Fruit fly (Drosophila melanogaster) whole organism, embryonic: Measurements from ENCODE around the gene Nab2.

Experiments
- Awh ChIP-seq: fragments of 200-800 bp; sonication (Bioruptor generic); IDR thresholded peaks from 2 replicates; pipeline ENCODE4, ENCODE4 v1.3.6; 2022; ENCODE audit warnings: missing biosample characterization, missing genetic modification characterization
- CG12071 ChIP-seq: fragments of 200-800 bp; sonication (Bioruptor generic); optimal IDR thresholded peaks from 3 replicates; lab custom pipeline; 2018; ENCODE audit warnings: missing biosample characterization, mild to moderate bottlenecking, missing genetic modification characterization
- CG12155 ChIP-seq: fragments of 200-800 bp; sonication (Bioruptor generic); optimal IDR thresholded peaks from 3 replicates; lab custom pipeline; 2016; ENCODE audit warnings: missing biosample characterization, missing genetic modification characterization
- CG13424 ChIP-seq: fragments of 200-800 bp; sonication (Bioruptor generic); optimal IDR thresholded peaks from 2 replicates; lab custom pipeline; 2019; ENCODE audit warnings: missing biosample characterization, mild to moderate bottlenecking, missing genetic modification characterization, moderate library complexity
- CG1529 ChIP-seq: fragments of 200-800 bp; sonication (Bioruptor generic); optimal IDR thresholded peaks from 3 replicates; lab custom pipeline; 2018; ENCODE audit warnings: missing biosample characterization, missing genetic modification characterization
- CG15601 ChIP-seq: fragments of 200-800 bp; sonication (Bioruptor generic); optimal IDR thresholded peaks from 3 replicates; lab custom pipeline; 2019; ENCODE audit warnings: missing biosample characterization, mild to moderate bottlenecking, missing genetic modification characterization, moderate library complexity
- CG17361 ChIP-seq: fragments of 200-800 bp; sonication (Bioruptor generic); IDR thresholded peaks from 3 replicates; pipeline ENCODE4 v1.3.6; 2022; ENCODE audit warnings: missing biosample characterization, missing genetic modification characterization
- CG17802 ChIP-seq: fragments of 200-800 bp; sonication (Bioruptor generic); optimal IDR thresholded peaks from 2 replicates; lab custom pipeline; 2018; ENCODE audit warnings: missing biosample characterization, mild to moderate bottlenecking, missing genetic modification characterization, moderate library complexity
- CG18599 ChIP-seq: fragments of 200-800 bp; sonication (Bioruptor generic); optimal IDR thresholded peaks from 3 replicates; lab custom pipeline; 2017; ENCODE audit warnings: missing biosample characterization, missing genetic modification characterization, mild to moderate bottlenecking, moderate library complexity, missing genetic modification reagents
- CG2129 ChIP-seq: fragments of 200-800 bp; sonication (Bioruptor generic); IDR thresholded peaks from 2 replicates; pipeline ENCODE4 v1.3.6; 2022; ENCODE audit warnings: missing biosample characterization, missing genetic modification characterization; ENCODE audit not compliant: partially characterized antibody
- CG2875 ChIP-seq: fragments of 200-800 bp; sonication (Bioruptor generic); optimal IDR thresholded peaks from 2 replicates; lab custom pipeline; 2017; ENCODE audit warnings: missing biosample characterization, mild to moderate bottlenecking, missing genetic modification characterization, missing genetic modification reagents
- CG31388 ChIP-seq: fragments of 200-800 bp; sonication (Bioruptor generic); optimal IDR thresholded peaks from 2 replicates; lab custom pipeline; 2016; ENCODE audit warnings: missing biosample characterization, missing genetic modification characterization
- CG3163 ChIP-seq: fragments of 200-800 bp; sonication (Bioruptor generic); optimal IDR thresholded peaks from 3 replicates; lab custom pipeline; 2016; ENCODE audit warnings: missing biosample characterization, missing genetic modification characterization
- CG32767 ChIP-seq: fragments of 200-800 bp; sonication (Bioruptor generic); IDR thresholded peaks from 2 replicates; pipeline ENCODE4 v1.3.6; 2022; ENCODE audit warnings: missing biosample characterization, missing genetic modification characterization
- CG4424 ChIP-seq: fragments of 200-800 bp; sonication (Bioruptor generic); optimal IDR thresholded peaks from 3 replicates; lab custom pipeline; 2016; ENCODE audit warnings: missing biosample characterization, missing genetic modification characterization
- CG5245 ChIP-seq: fragments of 200-800 bp; sonication (Bioruptor generic); optimal IDR thresholded peaks from 3 replicates; lab custom pipeline; 2016; ENCODE audit warnings: missing biosample characterization, missing genetic modification characterization
- CG6683 ChIP-seq: fragments of 200-800 bp; sonication (Bioruptor generic); optimal IDR thresholded peaks from 2 replicates; lab custom pipeline; 2017; ENCODE audit warnings: missing biosample characterization, mild to moderate bottlenecking, missing genetic modification characterization, missing genetic modification reagents
- CG6765 ChIP-seq: fragments of 200-800 bp; sonication (Bioruptor generic); optimal IDR thresholded peaks from 3 replicates; lab custom pipeline; 2017; ENCODE audit warnings: missing biosample characterization, mild to moderate bottlenecking, missing genetic modification characterization
- CG7928 ChIP-seq: fragments of 200-800 bp; sonication (Bioruptor generic); optimal IDR thresholded peaks from 2 replicates; lab custom pipeline; 2017; ENCODE audit warnings: missing biosample characterization, mild to moderate bottlenecking, missing genetic modification characterization
- CG8388 ChIP-seq: fragments of 200-800 bp; sonication (Bioruptor generic); optimal IDR thresholded peaks from 2 replicates; lab custom pipeline; 2019; ENCODE audit warnings: missing biosample characterization, mild to moderate bottlenecking, missing genetic modification characterization, moderate library complexity
- CG8478 ChIP-seq: fragments of >200 bp; optimal IDR thresholded peaks from 2 replicates; lab custom pipeline; 2018
- CrebB ChIP-seq: fragments of 200-800 bp; sonication (Bioruptor generic); optimal IDR thresholded peaks from 3 replicates; lab custom pipeline; 2018; ENCODE audit warnings: missing biosample characterization, mild to moderate bottlenecking, missing genetic modification characterization
- Dfd ChIP-seq, 2 experiments: fragments of >200 bp; optimal IDR thresholded peaks; 2 replicates each; lab custom pipeline; 2017; ENCODE audit warnings: missing biosample characterization in 2 of 2, missing genetic modification characterization in 2 of 2
- Dip3 ChIP-seq: fragments of 200-800 bp; sonication (Bioruptor generic); optimal IDR thresholded peaks from 3 replicates; lab custom pipeline; 2016; ENCODE audit warnings: missing biosample characterization, missing genetic modification characterization
- Dll ChIP-seq: fragments of 200-800 bp; sonication (Bioruptor generic); IDR thresholded peaks from 4 replicates; pipeline ENCODE4 v1.3.6; 2022; ENCODE audit warnings: missing biosample characterization, missing genetic modification characterization; ENCODE audit not compliant: partially characterized antibody
- Gsc ChIP-seq: fragments of 200-800 bp; sonication (Bioruptor generic); IDR thresholded peaks from 2 replicates; pipeline ENCODE4 v1.3.6; 2022; ENCODE audit warnings: missing biosample characterization, missing genetic modification characterization
- HHEX ChIP-seq: fragments of 200-800 bp; sonication (Bioruptor generic); optimal IDR thresholded peaks from 3 replicates; lab custom pipeline; 2017; ENCODE audit warnings: missing biosample characterization, mild to moderate bottlenecking, missing genetic modification characterization, missing genetic modification reagents
- HLHmδ ChIP-seq: fragments of 200-800 bp; sonication (Bioruptor generic); optimal IDR thresholded peaks from 2 replicates; lab custom pipeline; 2018; ENCODE audit warnings: missing biosample characterization, mild to moderate bottlenecking, missing genetic modification characterization, moderate library complexity
- Hey ChIP-seq: fragments of 200-800 bp; sonication (Bioruptor generic); optimal IDR thresholded peaks from 3 replicates; lab custom pipeline; 2018; ENCODE audit warnings: missing biosample characterization, mild to moderate bottlenecking, missing genetic modification characterization
- NC2β ChIP-seq: fragments of 200-800 bp; sonication (Bioruptor generic); optimal IDR thresholded peaks from 2 replicates; lab custom pipeline; 2016; ENCODE audit warnings: missing biosample characterization, missing genetic modification characterization
- Usf ChIP-seq: fragments of 200-800 bp; sonication (Bioruptor generic); optimal IDR thresholded peaks from 2 replicates; lab custom pipeline; 2017; ENCODE audit warnings: missing genotype, missing biosample characterization, missing genetic modification characterization
- br ChIP-seq: fragments of >200 bp; optimal IDR thresholded peaks from 2 replicates; lab custom pipeline; 2017
- cg ChIP-seq: fragments of 200-800 bp; sonication (Bioruptor generic); optimal IDR thresholded peaks from 3 replicates; lab custom pipeline; 2019; ENCODE audit warnings: missing biosample characterization, mild to moderate bottlenecking, missing genetic modification characterization, moderate library complexity
- croc ChIP-seq: fragments of 200-800 bp; sonication (Bioruptor generic); conservative IDR thresholded peaks from 3 replicates; pipeline ENCODE4 v1.3.6; 2022; ENCODE audit warnings: missing biosample characterization, missing genetic modification characterization
- dati ChIP-seq: fragments of 200-800 bp; sonication (Bioruptor generic); IDR thresholded peaks from 2 replicates; pipeline ENCODE4 v1.3.6; 2022; ENCODE audit warnings: missing biosample characterization, missing genetic modification characterization
- dmrt11E ChIP-seq: fragments of 200-800 bp; sonication (Bioruptor generic); optimal IDR thresholded peaks from 3 replicates; lab custom pipeline; 2018; ENCODE audit warnings: missing biosample characterization, mild to moderate bottlenecking, missing genetic modification characterization, moderate library complexity
- gem ChIP-seq: fragments of 200-800 bp; sonication (Bioruptor generic); optimal IDR thresholded peaks from 2 replicates; lab custom pipeline; 2019; ENCODE audit warnings: missing biosample characterization, mild to moderate bottlenecking, missing genetic modification characterization, moderate library complexity
- ham ChIP-seq: fragments of 200-800 bp; sonication (Bioruptor generic); IDR thresholded peaks from 2 replicates; pipeline ENCODE4 v1.3.6; 2022; ENCODE audit warnings: missing biosample characterization, missing genetic modification characterization
- her ChIP-seq: fragments of 200-800 bp; sonication (Bioruptor generic); optimal IDR thresholded peaks from 2 replicates; lab custom pipeline; 2016; ENCODE audit warnings: missing biosample characterization, missing genetic modification characterization
- p53 ChIP-seq: fragments of 200-800 bp; sonication (Bioruptor generic); optimal IDR thresholded peaks from 2 replicates; lab custom pipeline; 2016; ENCODE audit warnings: missing biosample characterization, missing genetic modification characterization
- rib ChIP-seq: fragments of 200-800 bp; sonication (Bioruptor generic); IDR thresholded peaks from 2 replicates; pipeline ENCODE4 v1.3.6; 2022; ENCODE audit warnings: missing biosample characterization, missing genetic modification characterization
- ro ChIP-seq: fragments of 200-800 bp; sonication (Bioruptor generic); IDR thresholded peaks from 2 replicates; pipeline ENCODE4 v1.3.6; 2022; ENCODE audit warnings: missing biosample characterization, missing genetic modification characterization
- row ChIP-seq: fragments of 200-800 bp; sonication (Bioruptor generic); IDR thresholded peaks from 3 replicates; pipeline ENCODE4 v1.3.6; 2022; ENCODE audit warnings: missing biosample characterization, missing genetic modification characterization
- salm ChIP-seq: fragments of 200-800 bp; sonication (Bioruptor generic); optimal IDR thresholded peaks from 2 replicates; lab custom pipeline; 2018; ENCODE audit warnings: missing biosample characterization, mild to moderate bottlenecking, missing genetic modification characterization
- schlank ChIP-seq: fragments of 200-800 bp; sonication (Bioruptor generic); optimal IDR thresholded peaks from 2 replicates; lab custom pipeline; 2018; ENCODE audit warnings: missing biosample characterization, mild to moderate bottlenecking, missing genetic modification characterization
- sd ChIP-seq: fragments of 200-800 bp; sonication (Bioruptor generic); optimal IDR thresholded peaks from 3 replicates; lab custom pipeline; 2018; ENCODE audit warnings: missing biosample characterization, mild to moderate bottlenecking, missing genetic modification characterization, moderate library complexity
- sima ChIP-seq: fragments of 200-800 bp; sonication (Bioruptor generic); optimal IDR thresholded peaks from 2 replicates; lab custom pipeline; 2016; ENCODE audit warnings: missing biosample characterization, missing genetic modification characterization
- slp2 ChIP-seq: fragments of 200-800 bp; sonication (Bioruptor generic); optimal IDR thresholded peaks from 2 replicates; lab custom pipeline; 2016; ENCODE audit warnings: missing biosample characterization, missing genetic modification characterization
- sr ChIP-seq: fragments of 200-800 bp; sonication (Bioruptor generic); IDR thresholded peaks from 3 replicates; pipeline ENCODE4 v1.3.6; 2022; ENCODE audit warnings: missing biosample characterization, missing genetic modification characterization
- twi ChIP-seq: fragments of 200-800 bp; optimal IDR thresholded peaks from 2 replicates; lab custom pipeline; 2019; ENCODE audit warnings: missing biosample characterization, mild to moderate bottlenecking, missing genetic modification characterization, moderate library complexity
- yki ChIP-seq: fragments of >200 bp; optimal IDR thresholded peaks from 3 replicates; lab custom pipeline; 2018

Nab2 gene

DNA sequence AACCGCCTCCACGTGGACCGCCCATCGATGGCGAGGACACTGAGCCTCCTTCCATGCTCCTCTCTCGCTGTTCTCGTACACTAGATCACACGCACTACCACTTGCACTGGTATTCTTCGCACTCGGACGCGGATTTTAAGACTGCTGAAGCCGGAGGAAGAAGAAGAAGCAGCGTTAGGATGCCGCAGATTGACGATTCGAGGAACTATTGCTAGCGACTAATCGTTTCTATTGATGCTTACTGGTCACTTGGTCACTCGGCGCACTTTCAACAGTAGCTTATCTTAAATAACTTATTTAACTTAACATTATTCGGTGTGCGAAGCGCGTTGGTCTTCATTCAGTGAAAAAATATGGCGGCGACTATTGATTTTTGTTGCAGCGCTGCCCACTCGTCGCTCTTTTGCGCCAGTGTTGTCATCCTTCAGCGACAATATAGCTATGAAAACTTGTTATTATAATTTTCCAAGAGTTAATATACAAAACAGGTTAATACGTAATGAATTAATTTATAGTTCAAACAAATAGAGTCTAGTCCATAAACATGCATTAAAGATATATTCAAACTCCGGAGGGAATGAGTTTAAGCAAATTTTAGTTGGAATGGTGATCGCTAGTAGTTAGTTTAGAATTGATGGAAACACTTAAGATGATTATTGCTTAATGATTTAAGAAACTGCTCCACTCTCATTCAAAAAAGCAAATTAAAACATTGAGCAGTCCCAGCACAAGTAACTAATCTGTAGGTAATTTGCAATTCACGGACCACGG lies 30.4 kb upstream of the Nab2 start, which contains the start of the genes CG5746 and CG6454 (continued):
- no peak for TF ChIP-seq CG12071 (GFP tag; lab: Kevin White, UChicago)
- TF ChIP-seq CG6683 = no peak
- no peak for TF ChIP-seq schlank
- peak; percentile 1 for TF ChIP-seq sima (GFP tag; lab: Kevin White, UChicago)
- TF ChIP-seq CG7928 = no peak
- no peak for TF ChIP-seq cg (GFP tag; lab: Kevin White, UChicago)
- no peak for TF ChIP-seq CG31388 (GFP tag; lab: Kevin White, UChicago)
- no peak for TF ChIP-seq CG17361 (GFP tag; lab: Robert Waterston, UW)
- peak; percentile 61 for TF ChIP-seq dmrt11E (tag; lab: Kevin White, UChicago)
- no peak for TF ChIP-seq sr (GFP tag; lab: Robert Waterston, UW)
- no peak for TF ChIP-seq CG4424
- TF ChIP-seq CG15601 (tag; lab: Kevin White, UChicago) = no peak
- TF ChIP-seq croc (GFP tag; lab: Robert Waterston, UW) = no peak
- TF ChIP-seq ro (GFP tag; lab: Robert Waterston, UW) = no peak
- TF ChIP-seq sd (tag; lab: Kevin White, UChicago) = no peak
- TF ChIP-seq CG3163 (GFP tag; lab: Kevin White, UChicago) = peak; percentile 56
- TF ChIP-seq Awh (GFP tag; lab: Robert Waterston, UW) = no peak
- no peak for TF ChIP-seq Hey
- no peak for TF ChIP-seq CG8388 (GFP tag; lab: Kevin White, UChicago)
- no peak for TF ChIP-seq yki
- no peak for TF ChIP-seq Gsc
- no peak for TF ChIP-seq CG1529 (GFP tag; lab: Kevin White, UChicago)
- no peak for TF ChIP-seq CG18599
- no peak for TF ChIP-seq gem (tag; lab: Kevin White, UChicago)
- no peak for TF ChIP-seq CG8478 (lab: Kevin White, UChicago)
- peak; percentile 48 for TF ChIP-seq slp2 (GFP tag; lab: Kevin White, UChicago)
- TF ChIP-seq CG2875 (GFP tag; lab: Kevin White, UChicago) = no peak
- no peak for TF ChIP-seq p53
- no peak for TF ChIP-seq salm
- no peak for TF ChIP-seq her (GFP tag; lab: Kevin White, UChicago)
- TF ChIP-seq NC2β (GFP tag; lab: Kevin White, UChicago) = peak; percentile 16
- TF ChIP-seq CG17802 = peak; percentile 11
- peak; percentile 33; the same call in 1 of the 2 replicates for TF ChIP-seq CG32767
- TF ChIP-seq CG12155 (GFP tag; lab: Kevin White, UChicago) = peak; percentile 64
- peak; percentile 71 for TF ChIP-seq Dip3
- TF ChIP-seq CrebB (tag; lab: Kevin White, UChicago) = no peak
- TF ChIP-seq Usf (GFP tag; lab: Kevin White, UChicago) = peak; percentile 12
- no peak for TF ChIP-seq br
- TF ChIP-seq twi (tag; lab: Kevin White, UChicago) = no peak
- TF ChIP-seq CG5245 (GFP tag; lab: Kevin White, UChicago) = peak; percentile 28
- no peak for TF ChIP-seq CG2129 (GFP tag; lab: Robert Waterston, UW)
- TF ChIP-seq Dll = 0 out of 4 replicates have a peak, but pooled peaks have one; percentile 19
- peak; percentile 76 for TF ChIP-seq row
- no peak for TF ChIP-seq CG13424 (tag; lab: Kevin White, UChicago)
- TF ChIP-seq HLHmδ (GFP tag; lab: Kevin White, UChicago) = no peak
- TF ChIP-seq rib (GFP tag; lab: Robert Waterston, UW) = no peak
- TF ChIP-seq ham (GFP tag; lab: Robert Waterston, UW) = no peak
- no peak for TF ChIP-seq HHEX (GFP tag; lab: Kevin White, UChicago)
- TF ChIP-seq CG6765 (GFP tag; lab: Kevin White, UChicago) = peak; percentile 30
- no peak for TF ChIP-seq Dfd (GFP tag; optimal IDR thresholded peaks at IDR 0.05; lab: Kevin White, UChicago)
- no peak for TF ChIP-seq dati (GFP tag; lab: Robert Waterston, UW)
